Fruit fly (Drosophila melanogaster): ENCODE results near the gene Vha14-2.

dm6 chr3R:6153574-6153973 lies 31.2 kb downstream of the Vha14-2 start:
- no peak for TF ChIP-seq usp (GFP tag; optimal IDR thresholded peaks at IDR 0.05)
- TF ChIP-seq EcR (GFP tag; optimal IDR thresholded peaks at IDR 0.05) = no peak
- TF ChIP-seq psq (optimal IDR thresholded peaks at IDR 0.05) = no peak
- no peak for TF ChIP-seq CG8478 (optimal IDR thresholded peaks at IDR 0.05)
- no peak for TF ChIP-seq Dll (optimal IDR thresholded peaks at IDR 0.05)

Data from whole organism.